Worm (Caenorhabditis elegans) whole organism, midembryonic: ENCODE data around the gene clec-245.
"Not testable (repeated sequence)": the region's sequence is repeated elsewhere in the genome, so short reads cannot be mapped to it uniquely, and the experiment has no call there.

Source experiments
- T22C8.4 ChIP-seq: fragments of 200-800 bp; sonication (Bioruptor generic); IDR thresholded peaks from 2 replicates; pipeline ENCODE4 v1.3.6; 2022; ENCODE audit warnings: missing genetic modification characterization, missing compliant biosample characterization
- cog-1 ChIP-seq: sonication (generic microtip); optimal IDR thresholded peaks from 2 replicates; lab custom pipeline; 2016; ENCODE audit warnings: missing genetic modification characterization, missing compliant biosample characterization
- flt-1 ChIP-seq: fragments of 200-800 bp; sonication (Bioruptor generic); IDR thresholded peaks from 2 replicates; pipeline ENCODE4 v1.3.6; 2022; ENCODE audit warnings: missing genetic modification characterization, missing compliant biosample characterization
- klf-2 ChIP-seq: fragments of 200-800 bp; sonication (Bioruptor generic); conservative IDR thresholded peaks from 2 replicates; pipeline ENCODE4 v1.3.6; 2022; ENCODE audit warnings: missing genetic modification reagents, missing genetic modification characterization, missing compliant biosample characterization
- med-1 ChIP-seq: sonication (generic microtip); optimal IDR thresholded peaks from 2 replicates; lab custom pipeline; 2017; ENCODE audit warnings: missing genetic modification characterization, mild to moderate bottlenecking, missing compliant biosample characterization, antibody characterized with exemption, missing genetic modification reagents; ENCODE audit not compliant: insufficient read depth
- ref-1 ChIP-seq: fragments of 200-800 bp; sonication (Bioruptor generic); conservative IDR thresholded peaks from 2 replicates; pipeline ENCODE4 v1.3.6; 2022; ENCODE audit warnings: missing genetic modification reagents, missing genetic modification characterization, missing compliant biosample characterization
- tab-1 ChIP-seq: fragments of 200-800 bp; sonication (Bioruptor generic); IDR thresholded peaks from 2 replicates; pipeline ENCODE4 v1.3.6; 2022; ENCODE audit warnings: missing genetic modification characterization, missing compliant biosample characterization
- ztf-23 ChIP-seq: fragments of 200-800 bp; sonication (Bioruptor generic); IDR thresholded peaks from 2 replicates; pipeline ENCODE4 v1.3.6; 2022; ENCODE audit warnings: missing genetic modification reagents, missing genetic modification characterization, missing compliant biosample characterization
- ztf-29 ChIP-seq: fragments of 200-800 bp; sonication (Bioruptor generic); IDR thresholded peaks from 2 replicates; pipeline ENCODE4 v1.3.6; 2022; ENCODE audit warnings: missing genetic modification reagents, missing genetic modification characterization, missing compliant biosample characterization

Gene clec-245

ce11 chrV:18188328-18188727, at the start of gene clec-245:
TSS of gene clec-245 (minus strand) at chrV:18188428.
- TF ChIP-seq klf-2 (GFP tag; lab: Robert Waterston, UW) (no peak), T22C8.4 (GFP tag; lab: Robert Waterston, UW) (no peak), cog-1 (tag; lab: Kevin White, UChicago) (no peak), ref-1 (GFP tag; lab: Robert Waterston, UW) (no peak), med-1 (GFP tag; lab: Kevin White, UChicago) (no peak), flt-1 (GFP tag; lab: Robert Waterston, UW) (no peak), ztf-23 (GFP tag; lab: Robert Waterston, UW) (no peak), tab-1 (GFP tag; lab: Robert Waterston, UW) (no peak), ztf-29 (GFP tag; lab: Robert Waterston, UW) (no peak)

ce11 chrV:18236714-18237288, 48.6 kb upstream of the clec-245 start, which contains the start of gene R10E8.3:
TSS of gene R10E8.3 (minus strand) at chrV:18236764.
- TF ChIP-seq ref-1 (GFP tag; lab: Robert Waterston, UW) (no peak), ztf-23 (GFP tag; lab: Robert Waterston, UW) (no peak), T22C8.4 (GFP tag; lab: Robert Waterston, UW) (no peak), klf-2 (GFP tag; lab: Robert Waterston, UW) (no peak), med-1 (GFP tag; lab: Kevin White, UChicago) (no peak), flt-1 (GFP tag; lab: Robert Waterston, UW) (no peak), ztf-29 (GFP tag; lab: Robert Waterston, UW) (no peak), tab-1 (GFP tag; lab: Robert Waterston, UW) (no peak), cog-1 (tag; lab: Kevin White, UChicago) (no peak)

- TF ChIP-seq flt-1 (GFP tag; lab: Robert Waterston, UW) (no peak), ztf-29 (GFP tag; lab: Robert Waterston, UW) (no peak), tab-1 (GFP tag; lab: Robert Waterston, UW) (no peak), ref-1 (GFP tag; lab: Robert Waterston, UW) (no peak)
Observed at ce11 chrV:18235808-18236207, 47.6 kb upstream of the clec-245 start.

ce11 chrV:18224353-18224752, 36.1 kb upstream of the clec-245 start, which contains the start of gene F16H6.10:
TSS of gene F16H6.10 (minus strand) at chrV:18224453.
- no peak for TF ChIP-seq tab-1 (GFP tag; lab: Robert Waterston, UW)
- no peak for TF ChIP-seq med-1 (GFP tag; lab: Kevin White, UChicago)
- no peak for TF ChIP-seq klf-2 (GFP tag; lab: Robert Waterston, UW)
- TF ChIP-seq cog-1 (tag; lab: Kevin White, UChicago), result no peak
- no peak for TF ChIP-seq T22C8.4 (GFP tag; lab: Robert Waterston, UW)
- no peak for TF ChIP-seq ref-1 (GFP tag; lab: Robert Waterston, UW)
- no peak for TF ChIP-seq ztf-29 (GFP tag; lab: Robert Waterston, UW)
- no peak for TF ChIP-seq flt-1 (GFP tag; lab: Robert Waterston, UW)

ce11 chrV:18216784-18217183, 28.6 kb upstream of the clec-245 start, which contains the start of gene F16H6.9:
TSS of gene F16H6.9 (plus strand) at chrV:18217084.
- TF ChIP-seq med-1 (GFP tag; lab: Kevin White, UChicago); ztf-23 (GFP tag; lab: Robert Waterston, UW); klf-2 (GFP tag; lab: Robert Waterston, UW): not testable (repeated sequence)

- TF ChIP-seq tab-1 (GFP tag; lab: Robert Waterston, UW); med-1 (GFP tag; lab: Kevin White, UChicago); flt-1 (GFP tag; lab: Robert Waterston, UW): not testable (repeated sequence)
Observed at ce11 chrV:18216175-18216574, 27.9 kb upstream of the clec-245 start, which contains the start of gene F16H6.8. TSS of gene F16H6.8 (minus strand) at chrV:18216275.

ce11 chrV:18212848-18213247, 24.6 kb upstream of the clec-245 start:
- no peak for TF ChIP-seq cog-1 (tag; lab: Kevin White, UChicago)
- TF ChIP-seq flt-1 (GFP tag; lab: Robert Waterston, UW), result no peak

ce11 chrV:18209071-18209470, 20.8 kb upstream of the clec-245 start, which contains the start of gene F16H6.7:
TSS of gene F16H6.7 (minus strand) at chrV:18209171.
- TF ChIP-seq ztf-23 (GFP tag; lab: Robert Waterston, UW), result no peak
- TF ChIP-seq ref-1 (GFP tag; lab: Robert Waterston, UW), result no peak
- no peak for TF ChIP-seq cog-1 (tag; lab: Kevin White, UChicago)
- TF ChIP-seq flt-1 (GFP tag; lab: Robert Waterston, UW), result no peak
- TF ChIP-seq ztf-29 (GFP tag; lab: Robert Waterston, UW), result no peak
- TF ChIP-seq tab-1 (GFP tag; lab: Robert Waterston, UW), result no peak
- no peak for TF ChIP-seq T22C8.4 (GFP tag; lab: Robert Waterston, UW)
- TF ChIP-seq klf-2 (GFP tag; lab: Robert Waterston, UW), result no peak
- no peak for TF ChIP-seq med-1 (GFP tag; lab: Kevin White, UChicago)

- TF ChIP-seq med-1 (GFP tag; lab: Kevin White, UChicago) (no peak), T22C8.4 (GFP tag; lab: Robert Waterston, UW) (no peak), klf-2 (GFP tag; lab: Robert Waterston, UW) (no peak), ref-1 (GFP tag; lab: Robert Waterston, UW) (no peak), cog-1 (tag; lab: Kevin White, UChicago) (no peak), flt-1 (GFP tag; lab: Robert Waterston, UW) (no peak), tab-1 (GFP tag; lab: Robert Waterston, UW) (no peak), ztf-29 (GFP tag; lab: Robert Waterston, UW) (no peak), ztf-23 (GFP tag; lab: Robert Waterston, UW) (no peak)
Observed at ce11 chrV:18198421-18198820, 10.2 kb upstream of the clec-245 start, which contains the start of gene F16H6.4. TSS of gene F16H6.4 (plus strand) at chrV:18198721.
